Fruit fly (Drosophila melanogaster) whole organism, embryonic: Measurements from ENCODE around the gene Mkp3.
A peak's percentile ranks its signal among the peaks of the same experiment; 100 is the strongest.

Source experiments
- Ada2b ChIP-seq: fragments of 200-800 bp; sonication (Bioruptor generic); IDR thresholded peaks from 2 replicates; pipeline ENCODE4 v1.3.6; 2022; ENCODE audit warnings: missing biosample characterization, missing genetic modification characterization
- Awh ChIP-seq: fragments of 200-800 bp; sonication (Bioruptor generic); IDR thresholded peaks from 2 replicates; pipeline ENCODE4, ENCODE4 v1.3.6; 2022; ENCODE audit warnings: missing biosample characterization, missing genetic modification characterization
- CG10979 ChIP-seq: fragments of 200-800 bp; sonication (Bioruptor generic); optimal IDR thresholded peaks from 2 replicates; lab custom pipeline; 2018; ENCODE audit warnings: missing biosample characterization, mild to moderate bottlenecking, missing genetic modification characterization, moderate library complexity
- CG13123 ChIP-seq: fragments of 200-800 bp; sonication (Bioruptor generic); optimal IDR thresholded peaks from 2 replicates; lab custom pipeline; 2016; ENCODE audit warnings: missing biosample characterization, missing genetic modification characterization
- CG15479 ChIP-seq: fragments of 200-800 bp; sonication (Bioruptor generic); optimal IDR thresholded peaks from 3 replicates; lab custom pipeline; 2019; ENCODE audit warnings: missing biosample characterization, mild to moderate bottlenecking, missing genetic modification characterization, moderate library complexity
- CG1603 ChIP-seq: fragments of 200-800 bp; sonication (Bioruptor generic); optimal IDR thresholded peaks from 2 replicates; lab custom pipeline; 2019; ENCODE audit warnings: missing biosample characterization, mild to moderate bottlenecking, missing genetic modification characterization, moderate library complexity
- CG17186 ChIP-seq: fragments of 200-800 bp; sonication (Bioruptor generic); optimal IDR thresholded peaks from 3 replicates; lab custom pipeline; 2017; ENCODE audit warnings: missing biosample characterization, missing genetic modification reagents, missing genetic modification characterization
- CG2116 ChIP-seq: fragments of 200-800 bp; sonication (Bioruptor generic); optimal IDR thresholded peaks from 3 replicates; lab custom pipeline; 2018; ENCODE audit warnings: missing biosample characterization, mild to moderate bottlenecking, missing genetic modification characterization
- CG3726 ChIP-seq: fragments of 200-800 bp; sonication (Bioruptor generic); IDR thresholded peaks from 3 replicates; pipeline ENCODE4, ENCODE4 v1.3.6; 2022; ENCODE audit warnings: missing biosample characterization, missing genetic modification characterization
- CG4730 ChIP-seq: fragments of 200-800 bp; sonication (Bioruptor generic); IDR thresholded peaks from 2 replicates; pipeline ENCODE4 v1.3.6; 2022; ENCODE audit warnings: missing biosample characterization, missing genetic modification characterization
- CG7271 ChIP-seq: fragments of 200-800 bp; sonication (Bioruptor generic); optimal IDR thresholded peaks from 2 replicates; lab custom pipeline; 2018; ENCODE audit warnings: missing biosample characterization, mild to moderate bottlenecking, missing genetic modification characterization, moderate library complexity
- CG7357 ChIP-seq: fragments of 200-800 bp; sonication (Bioruptor generic); IDR thresholded peaks from 3 replicates; pipeline ENCODE4 v1.3.6; 2022; ENCODE audit warnings: missing biosample characterization, missing genetic modification characterization
- CG7556 ChIP-seq: fragments of 200-800 bp; sonication (Bioruptor generic); optimal IDR thresholded peaks from 2 replicates; lab custom pipeline; 2017; ENCODE audit warnings: missing biosample characterization, mild to moderate bottlenecking, missing genetic modification characterization
- CG7963 ChIP-seq: fragments of 200-800 bp; sonication (Bioruptor generic); IDR thresholded peaks from 3 replicates; pipeline ENCODE4 v1.3.6; 2022; ENCODE audit warnings: missing biosample characterization, missing genetic modification characterization; ENCODE audit not compliant: partially characterized antibody
- CG8359 ChIP-seq: fragments of 200-800 bp; sonication (Bioruptor generic); optimal IDR thresholded peaks from 2 replicates; lab custom pipeline; 2017; ENCODE audit warnings: missing biosample characterization, mild to moderate bottlenecking, missing genetic modification characterization, borderline replicate concordance
- CG8388 ChIP-seq: fragments of 200-800 bp; sonication (Bioruptor generic); optimal IDR thresholded peaks from 2 replicates; lab custom pipeline; 2019; ENCODE audit warnings: missing biosample characterization, mild to moderate bottlenecking, missing genetic modification characterization, moderate library complexity
- Dfd ChIP-seq, 2 experiments: fragments of >200 bp; optimal IDR thresholded peaks; 2 replicates each; lab custom pipeline; 2017; ENCODE audit warnings: missing biosample characterization in 2 of 2, missing genetic modification characterization in 2 of 2
- Dip2 ChIP-seq: fragments of 200-800 bp; sonication (Bioruptor generic); IDR thresholded peaks from 2 replicates; pipeline ENCODE4 v1.3.6; 2022; ENCODE audit warnings: missing biosample characterization, missing genetic modification characterization
- Eip74EF ChIP-seq, 2 experiments: fragments of 200-800 bp in 1 of 2; fragments of >200 bp in 1 of 2; sonication (Bioruptor generic) in 1 of 2; optimal IDR thresholded peaks; 2 replicates each; lab custom pipeline; 2017 to 2019; ENCODE audit warnings: missing biosample characterization in 2 of 2, missing genetic modification characterization in 2 of 2, mild to moderate bottlenecking in 1 of 2, moderate library complexity in 1 of 2
- GATAe ChIP-seq: fragments of 200-800 bp; sonication (Bioruptor generic); conservative IDR thresholded peaks from 2 replicates; pipeline ENCODE4 v1.3.6; 2022; ENCODE audit warnings: missing biosample characterization, missing genetic modification characterization
- Hsf ChIP-seq: fragments of 200-800 bp; sonication (Bioruptor generic); optimal IDR thresholded peaks from 3 replicates; lab custom pipeline; 2016; ENCODE audit warnings: missing biosample characterization, missing genetic modification characterization
- Lhr ChIP-seq: fragments of 200-800 bp; sonication (Bioruptor generic); optimal IDR thresholded peaks from 3 replicates; lab custom pipeline; 2017; ENCODE audit warnings: mild to moderate bottlenecking, missing biosample characterization, missing genetic modification reagents, missing genetic modification characterization
- Meics ChIP-seq: fragments of 200-800 bp; sonication (Bioruptor generic); optimal IDR thresholded peaks from 2 replicates; lab custom pipeline; 2017; ENCODE audit warnings: missing biosample characterization, mild to moderate bottlenecking, missing genetic modification characterization
- Mrtf ChIP-seq: fragments of 200-800 bp; sonication (Bioruptor generic); IDR thresholded peaks from 3 replicates; pipeline ENCODE4 v1.3.6; 2022; ENCODE audit warnings: missing biosample characterization, missing genetic modification characterization
- Nf-YC ChIP-seq: fragments of 200-800 bp; optimal IDR thresholded peaks from 3 replicates; lab custom pipeline; 2019; ENCODE audit warnings: missing biosample characterization, mild to moderate bottlenecking, missing genetic modification characterization, moderate library complexity
- Opbp ChIP-seq: fragments of 200-800 bp; sonication (Bioruptor generic); IDR thresholded peaks from 3 replicates; pipeline ENCODE4 v1.3.6; 2022; ENCODE audit warnings: missing biosample characterization, missing genetic modification characterization; ENCODE audit not compliant: partially characterized antibody
- Side ChIP-seq: fragments of 200-800 bp; sonication (Bioruptor generic); optimal IDR thresholded peaks from 2 replicates; lab custom pipeline; 2016; ENCODE audit warnings: missing biosample characterization, missing genetic modification characterization
- TFAM ChIP-seq: fragments of 200-800 bp; sonication (Bioruptor generic); optimal IDR thresholded peaks from 2 replicates; lab custom pipeline; 2017; ENCODE audit warnings: missing biosample characterization, missing genetic modification characterization, inconsistent platforms
- br ChIP-seq: fragments of >200 bp; optimal IDR thresholded peaks from 2 replicates; lab custom pipeline; 2017
- cato ChIP-seq: fragments of 200-800 bp; sonication (Bioruptor generic); optimal IDR thresholded peaks from 2 replicates; lab custom pipeline; 2016; ENCODE audit warnings: missing biosample characterization, missing genetic modification characterization, borderline replicate concordance
- ci ChIP-seq: fragments of 200-800 bp; sonication (Bioruptor generic); IDR thresholded peaks from 3 replicates; pipeline ENCODE4 v1.3.6; 2022; ENCODE audit warnings: missing biosample characterization, missing genetic modification characterization
- da ChIP-seq: fragments of 200-800 bp; sonication (Bioruptor generic); optimal IDR thresholded peaks from 2 replicates; lab custom pipeline; 2016; ENCODE audit warnings: missing biosample characterization, missing genetic modification characterization
- dysf ChIP-seq: fragments of 200-800 bp; sonication (Bioruptor generic); IDR thresholded peaks from 3 replicates; pipeline ENCODE4 v1.3.6; 2022; ENCODE audit warnings: missing biosample characterization, missing genetic modification characterization
- ewg ChIP-seq: fragments of 200-800 bp; sonication (Bioruptor generic); optimal IDR thresholded peaks from 3 replicates; lab custom pipeline; 2017; ENCODE audit warnings: mild to moderate bottlenecking, missing biosample characterization, missing genetic modification reagents, missing genetic modification characterization
- fd102C ChIP-seq: fragments of 200-800 bp; sonication (Bioruptor generic); optimal IDR thresholded peaks from 2 replicates; lab custom pipeline; 2018; ENCODE audit warnings: missing biosample characterization, mild to moderate bottlenecking, missing genetic modification characterization, moderate library complexity
- fu2 ChIP-seq: fragments of 200-800 bp; sonication (Bioruptor generic); optimal IDR thresholded peaks from 2 replicates; lab custom pipeline; 2016; ENCODE audit warnings: missing biosample characterization, missing genetic modification characterization
- hkb ChIP-seq, 2 experiments: fragments of 200-800 bp in 1 of 2; fragments of >200 bp in 1 of 2; sonication (Bioruptor generic) in 1 of 2; IDR thresholded peaks in 1 of 2; optimal IDR thresholded peaks in 1 of 2; 2 replicates each; pipeline versions ENCODE4 v1.3.6 to Lab custom; 2017 to 2022; ENCODE audit warnings: missing biosample characterization in 1 of 2, missing genetic modification characterization in 1 of 2
- kah ChIP-seq: fragments of 200-800 bp; sonication (Bioruptor generic); optimal IDR thresholded peaks from 2 replicates; lab custom pipeline; 2018; ENCODE audit warnings: missing biosample characterization, mild to moderate bottlenecking, missing genetic modification characterization
- lbe ChIP-seq: fragments of 200-800 bp; sonication (Bioruptor generic); optimal IDR thresholded peaks from 2 replicates; lab custom pipeline; 2016; ENCODE audit warnings: missing biosample characterization, mild to moderate bottlenecking, missing genetic modification characterization
- lmd ChIP-seq: fragments of 200-800 bp; sonication (Bioruptor generic); IDR thresholded peaks from 2 replicates; pipeline ENCODE4 v1.3.6; 2022; ENCODE audit warnings: missing biosample characterization, missing genetic modification characterization
- nerfin-1 ChIP-seq: fragments of 200-800 bp; sonication (Bioruptor generic); optimal IDR thresholded peaks from 3 replicates; lab custom pipeline; 2019; ENCODE audit warnings: missing biosample characterization, mild to moderate bottlenecking, missing genetic modification characterization, moderate library complexity
- nom ChIP-seq: fragments of 200-800 bp; sonication (Bioruptor generic); optimal IDR thresholded peaks from 2 replicates; lab custom pipeline; 2017; ENCODE audit warnings: missing biosample characterization, missing genetic modification characterization, mild to moderate bottlenecking, moderate library complexity, missing genetic modification reagents
- otp ChIP-seq: fragments of 200-800 bp; sonication (Bioruptor generic); IDR thresholded peaks from 3 replicates; pipeline ENCODE4, ENCODE4 v1.3.6; 2022; ENCODE audit warnings: missing biosample characterization, missing genetic modification characterization
- peb ChIP-seq: fragments of 200-800 bp; sonication (Bioruptor generic); IDR thresholded peaks from 2 replicates; pipeline ENCODE4 v1.3.6; 2022; ENCODE audit warnings: missing biosample characterization, missing genetic modification characterization
- pfk ChIP-seq: fragments of 200-800 bp; sonication (Bioruptor generic); optimal IDR thresholded peaks from 2 replicates; lab custom pipeline; 2018; ENCODE audit warnings: missing biosample characterization, mild to moderate bottlenecking, missing genetic modification characterization, moderate library complexity
- ranshi ChIP-seq: fragments of 200-800 bp; sonication (Bioruptor generic); IDR thresholded peaks from 2 replicates; pipeline ENCODE4 v1.3.6; 2022; ENCODE audit warnings: missing biosample characterization, missing genetic modification characterization
- ro ChIP-seq: fragments of 200-800 bp; sonication (Bioruptor generic); IDR thresholded peaks from 2 replicates; pipeline ENCODE4 v1.3.6; 2022; ENCODE audit warnings: missing biosample characterization, missing genetic modification characterization
- sr ChIP-seq: fragments of 200-800 bp; sonication (Bioruptor generic); IDR thresholded peaks from 3 replicates; pipeline ENCODE4 v1.3.6; 2022; ENCODE audit warnings: missing biosample characterization, missing genetic modification characterization
- tap ChIP-seq: fragments of 200-800 bp; optimal IDR thresholded peaks from 3 replicates; lab custom pipeline; 2019; ENCODE audit warnings: missing biosample characterization, mild to moderate bottlenecking, missing genetic modification characterization, moderate library complexity
- wor ChIP-seq: fragments of 200-800 bp; sonication (Bioruptor generic); IDR thresholded peaks from 2 replicates; pipeline ENCODE4 v1.3.6; 2022; ENCODE audit warnings: missing biosample characterization, missing genetic modification characterization

Mkp3 gene

DNA sequence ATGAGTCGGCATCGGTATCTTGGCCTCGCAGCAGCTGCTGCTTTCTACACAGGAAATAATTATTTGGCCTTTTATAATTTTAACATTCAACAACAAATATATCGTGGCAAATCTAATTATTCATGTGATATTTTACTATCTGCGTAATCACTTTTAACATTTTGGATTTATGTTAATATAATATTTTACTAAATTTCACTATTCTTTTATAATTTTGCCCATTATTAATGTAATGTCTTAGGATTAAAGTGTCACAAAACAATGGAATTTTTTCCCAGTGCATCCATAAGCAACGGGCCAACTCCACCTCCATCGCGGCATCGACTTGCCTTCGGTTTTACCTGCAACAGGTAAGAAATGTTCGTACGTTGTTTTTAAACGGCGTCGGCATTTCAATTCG, 43.7 kb downstream of the Mkp3 start (continued):
- TF ChIP-seq ci (GFP tag; lab: Robert Waterston, UW), result peak; percentile 78; the same call in 2 of the 3 replicates
- TF ChIP-seq lmd (GFP tag; lab: Robert Waterston, UW), result peak; percentile 77
- TF ChIP-seq br, result no peak
- no peak for TF ChIP-seq hkb (optimal IDR thresholded peaks at IDR 0.05; lab: Kevin White, UChicago)
- TF ChIP-seq hkb (GFP tag; IDR thresholded peaks at IDR 0.05; lab: Robert Waterston, UW), result peak; percentile 75
- peak in 1 of 2 experiments; percentile 86 for TF ChIP-seq Eip74EF (GFP tag; optimal IDR thresholded peaks at IDR 0.05; lab: Kevin White, UChicago)
- peak; percentile 77 for TF ChIP-seq CG1603
- TF ChIP-seq ranshi (GFP tag; lab: Robert Waterston, UW), result peak; percentile 64; the same call in 1 of the 2 replicates
- no peak for TF ChIP-seq TFAM (GFP tag; lab: Kevin White, UChicago)
- peak; percentile 82 for TF ChIP-seq tap
- TF ChIP-seq CG2116 (GFP tag; lab: Kevin White, UChicago), result peak; percentile 59
- peak; percentile 79 for TF ChIP-seq dysf (GFP tag; lab: Robert Waterston, UW)
- TF ChIP-seq ewg (GFP tag; lab: Kevin White, UChicago), result peak; percentile 73
- TF ChIP-seq CG8388, result peak; percentile 91
- TF ChIP-seq CG7357 (GFP tag; lab: Robert Waterston, UW), result peak; percentile 26; the same call in 1 of the 3 replicates
- peak; percentile 54 for TF ChIP-seq CG13123 (GFP tag; lab: Kevin White, UChicago)
- no peak for TF ChIP-seq Side (GFP tag; lab: Kevin White, UChicago)
- TF ChIP-seq Awh (GFP tag; lab: Robert Waterston, UW), result peak; percentile 74
- peak; percentile 70 for TF ChIP-seq Meics
- TF ChIP-seq cato, result peak; percentile 63
- TF ChIP-seq Lhr (GFP tag; lab: Kevin White, UChicago), result peak; percentile 72
- peak; percentile 84 for TF ChIP-seq fd102C (GFP tag; lab: Kevin White, UChicago)
- peak; percentile 40 for TF ChIP-seq Hsf (GFP tag; lab: Kevin White, UChicago)
- peak; percentile 32; the same call in 1 of the 2 replicates for TF ChIP-seq CG4730
- TF ChIP-seq da (GFP tag; lab: Kevin White, UChicago), result no peak
- TF ChIP-seq CG10979 (tag; lab: Kevin White, UChicago), result peak; percentile 97
- peak; percentile 54 for TF ChIP-seq Nf-YC
- TF ChIP-seq CG3726 (GFP tag; lab: Robert Waterston, UW), result no peak
- TF ChIP-seq pfk, result no peak
- peak; percentile 51; the same call in 1 of the 2 replicates for TF ChIP-seq peb (GFP tag; lab: Robert Waterston, UW)
- no peak for TF ChIP-seq Opbp
- peak; percentile 88 for TF ChIP-seq CG7271 (tag; lab: Kevin White, UChicago)
- peak; percentile 50; the same call in 2 of the 3 replicates for TF ChIP-seq Mrtf (GFP tag; lab: Robert Waterston, UW)
- TF ChIP-seq nom (GFP tag; lab: Kevin White, UChicago), result peak; percentile 92
- peak; percentile 71 for TF ChIP-seq lbe (GFP tag; lab: Kevin White, UChicago)
- TF ChIP-seq CG15479, result peak; percentile 63
- no peak for TF ChIP-seq GATAe (GFP tag; lab: Robert Waterston, UW)
- TF ChIP-seq Ada2b (GFP tag; lab: Robert Waterston, UW), result peak; percentile 31
- TF ChIP-seq nerfin-1 (tag; lab: Kevin White, UChicago), result peak; percentile 87
- peak; percentile 75 for TF ChIP-seq CG8359 (GFP tag; lab: Kevin White, UChicago)
- no peak for TF ChIP-seq Dip2 (GFP tag; lab: Robert Waterston, UW)
- TF ChIP-seq wor (GFP tag; lab: Robert Waterston, UW), result peak; percentile 67
- no peak for TF ChIP-seq fu2 (GFP tag; lab: Kevin White, UChicago)
- no peak for TF ChIP-seq Dfd (GFP tag; optimal IDR thresholded peaks at IDR 0.05; lab: Kevin White, UChicago)
- peak; percentile 62 for TF ChIP-seq CG17186
- peak; percentile 42; the same call in 1 of the 2 replicates for TF ChIP-seq ro (GFP tag; lab: Robert Waterston, UW)
- TF ChIP-seq CG7963 (GFP tag; lab: Robert Waterston, UW), result no peak
- peak; percentile 58 for TF ChIP-seq kah (GFP tag; lab: Kevin White, UChicago)
- TF ChIP-seq sr (GFP tag; lab: Robert Waterston, UW), result no peak
- TF ChIP-seq otp, result no peak
- TF ChIP-seq CG7556 (GFP tag; lab: Kevin White, UChicago), result peak; percentile 90
